Fruit fly (Drosophila melanogaster): ENCODE measurements around the gene Trhn.

DNA sequence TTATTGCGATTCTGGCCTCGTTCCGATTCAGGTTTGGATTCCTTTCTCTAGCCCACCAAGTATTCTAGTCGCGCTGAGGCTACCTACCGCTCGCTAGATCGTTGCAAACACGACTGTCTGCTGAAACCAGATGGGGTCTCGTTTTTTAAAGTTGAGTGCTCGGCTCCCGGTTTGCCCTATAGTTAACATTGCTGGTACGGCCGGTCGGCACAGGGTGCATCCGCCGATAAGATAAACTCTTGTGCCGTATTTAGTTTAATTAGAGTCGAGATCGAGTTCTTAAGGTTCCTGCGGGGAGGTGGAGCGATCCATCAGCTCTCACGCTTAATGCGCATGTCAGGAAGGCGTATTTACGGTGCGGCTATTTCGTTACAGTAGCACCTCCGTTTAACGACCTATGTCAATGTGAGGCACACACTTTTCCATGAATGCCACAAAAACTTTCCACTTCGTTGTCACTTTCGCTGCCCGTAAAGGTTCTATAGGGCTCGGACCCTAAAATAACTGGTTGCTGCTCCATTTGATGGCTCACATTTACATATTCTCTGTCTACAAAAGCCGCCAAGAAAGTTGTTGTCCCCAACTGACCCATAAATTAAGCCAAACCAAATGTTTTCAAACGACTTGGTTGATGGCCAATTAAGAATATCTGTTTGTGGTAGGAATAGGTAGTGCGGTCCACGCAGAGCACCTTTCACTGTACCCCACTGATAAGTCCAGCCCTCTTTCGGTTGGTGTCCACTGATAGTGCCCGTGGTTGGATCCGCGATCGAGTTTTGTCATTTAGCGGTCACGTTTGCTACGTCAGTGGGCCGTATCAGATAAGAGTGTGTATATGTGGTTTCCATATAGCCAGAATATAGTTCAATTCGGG is 11.9 kb upstream of the Trhn start, which contains the start of gene CG9119:
- TF ChIP-seq pan (optimal IDR thresholded peaks at IDR 0.05) = no peak
- no peak for TF ChIP-seq usp (GFP tag; optimal IDR thresholded peaks at IDR 0.05)
- TF ChIP-seq CG8478 (optimal IDR thresholded peaks at IDR 0.05) = no peak
- TF ChIP-seq Dll (optimal IDR thresholded peaks at IDR 0.05) = no peak
- no peak for TF ChIP-seq psq (optimal IDR thresholded peaks at IDR 0.05)

Measured in whole organism.